Worm (Caenorhabditis elegans): ENCODE data around the gene E02A10.4.

The E02A10.4 gene

ce11 chrV:12555872-12556271 is 11.9 kb downstream of the E02A10.4 start (continued):
- TF ChIP-seq lin-14 (GFP tag; optimal IDR thresholded peaks at IDR 0.05) (peak; percentile 38), nhr-90 (tag; optimal IDR thresholded peaks at IDR 0.05; ENCODE audit: poor library complexity) (peak; percentile 2), C04F5.9 (tag; optimal IDR thresholded peaks at IDR 0.05) (no peak), blmp-1 (tag; optimal IDR thresholded peaks at IDR 0.05) (peak; percentile 80), lin-15B (tag; optimal IDR thresholded peaks at IDR 0.05) (no peak), xbp-1 (tag; optimal IDR thresholded peaks at IDR 0.05) (no peak), mep-1 (tag; optimal IDR thresholded peaks at IDR 0.05) (no peak), nhr-19 (GFP tag; conservative IDR thresholded peaks at IDR 0.05) (peak; percentile 21), ceh-8 (GFP tag; optimal IDR thresholded peaks at IDR 0.05) (no peak), lin-13 (GFP tag; optimal IDR thresholded peaks at IDR 0.05) (no peak), lsy-2 (tag; optimal IDR thresholded peaks at IDR 0.05) (peak in 1 of 2 experiments; percentile 25), isw-1 (GFP tag; IDR thresholded peaks at IDR 0.05) (no peak), nhr-11 (tag; optimal IDR thresholded peaks at IDR 0.05) (no peak), tbx-2 (tag; optimal IDR thresholded peaks at IDR 0.05) (peak; percentile 37), sptf-1 (tag; optimal IDR thresholded peaks at IDR 0.05) (no peak), nhr-85 (tag) (peak; percentile 84), unc-86 (tag; optimal IDR thresholded peaks at IDR 0.05) (no peak), ces-1 (GFP tag; optimal IDR thresholded peaks at IDR 0.05) (no peak), fos-1 (tag; optimal IDR thresholded peaks at IDR 0.05) (no peak), fkh-4 (tag; optimal IDR thresholded peaks at IDR 0.05; ENCODE audit: borderline replicate concordance) (no peak), ama-1 (optimal IDR thresholded peaks at IDR 0.05) (no peak), nhr-77 (tag; optimal IDR thresholded peaks at IDR 0.05) (no peak), irx-1 (tag; optimal IDR thresholded peaks at IDR 0.05) (no peak), mab-9 (GFP tag; IDR thresholded peaks at IDR 0.05) (no peak), unc-130 (tag; optimal IDR thresholded peaks at IDR 0.05) (peak; percentile 25), lin-35 (GFP tag; optimal IDR thresholded peaks at IDR 0.05) (peak in 1 of 2 experiments; percentile 9), skn-1 (tag; optimal IDR thresholded peaks at IDR 0.05) (no peak), egl-13 (tag; optimal IDR thresholded peaks at IDR 0.05) (no peak), aha-1 (tag; optimal IDR thresholded peaks at IDR 0.05) (no peak), nhr-237 (tag; optimal IDR thresholded peaks at IDR 0.05) (no peak), ceh-82 (tag; optimal IDR thresholded peaks at IDR 0.05) (no peak), rnt-1 (tag; optimal IDR thresholded peaks at IDR 0.05) (no peak), zag-1 (tag; optimal IDR thresholded peaks at IDR 0.05) (no peak), Y116A8C.19 (tag; optimal IDR thresholded peaks at IDR 0.05; ENCODE audit: borderline replicate concordance) (no peak), hlh-17 (GFP tag; optimal IDR thresholded peaks at IDR 0.05; ENCODE audit: borderline replicate concordance) (no peak), sox-4 (tag; optimal IDR thresholded peaks at IDR 0.05) (no peak), alr-1 (tag; optimal IDR thresholded peaks at IDR 0.05; ENCODE audit: borderline replicate concordance) (no peak), nhr-71 (tag; optimal IDR thresholded peaks at IDR 0.05) (peak; percentile 59), nhr-84 (tag; optimal IDR thresholded peaks at IDR 0.05) (no peak), ceh-90 (tag; optimal IDR thresholded peaks at IDR 0.05) (no peak), nhr-12 (tag; optimal IDR thresholded peaks at IDR 0.05) (no peak), nhr-76 (tag; optimal IDR thresholded peaks at IDR 0.05) (no peak), tlp-1 (tag; optimal IDR thresholded peaks at IDR 0.05) (no peak), elt-2 (tag; optimal IDR thresholded peaks at IDR 0.05) (no peak), ztf-4 (tag; optimal IDR thresholded peaks at IDR 0.05) (no peak), pax-3 (tag; optimal IDR thresholded peaks at IDR 0.05) (no peak)

Measured in whole organism, L1 larva.